Worm (Caenorhabditis elegans) whole organism, L1 larva: ENCODE measurements around the gene F19C6.2.

Experiments
- C16A3.4 ChIP-seq: fragments of 150-350 bp; optimal IDR thresholded peaks from 2 replicates; lab custom pipeline; 2014; ENCODE audit warnings: missing biosample characterization, missing genetic modification characterization
- F16B12.6 ChIP-seq: fragments of 150-350 bp; optimal IDR thresholded peaks from 2 replicates; lab custom pipeline; 2014; ENCODE audit warnings: missing biosample characterization, missing genetic modification characterization
- aha-1 ChIP-seq: fragments of 150-350 bp; optimal IDR thresholded peaks from 2 replicates; lab custom pipeline; 2014; ENCODE audit warnings: missing biosample characterization, missing genetic modification characterization
- aly-2 ChIP-seq: fragments of 150-350 bp; optimal IDR thresholded peaks from 2 replicates; lab custom pipeline; 2014; ENCODE audit warnings: missing biosample characterization, missing genetic modification characterization
- blmp-1 ChIP-seq: fragments of 150-350 bp; optimal IDR thresholded peaks from 2 replicates; lab custom pipeline; 2014; ENCODE audit warnings: missing biosample characterization, missing genetic modification characterization
- ceh-8 ChIP-seq: fragments of 200-800 bp; sonication (Bioruptor generic); optimal IDR thresholded peaks from 2 replicates; lab custom pipeline; 2018; ENCODE audit warnings: mild to moderate bottlenecking, missing genetic modification characterization, moderate library complexity, missing compliant biosample characterization
- ceh-82 ChIP-seq, 3 experiments: fragments of 150-350 bp in 1 of 3; sonication (generic microtip) in 2 of 3; optimal IDR thresholded peaks; 2 replicates each; lab custom pipeline; 2014 to 2017; ENCODE audit warnings: missing biosample characterization in 3 of 3, missing genetic modification characterization in 3 of 3
- ceh-88 ChIP-seq: fragments of 200-800 bp; sonication (Bioruptor generic); IDR thresholded peaks from 2 replicates; pipeline ENCODE4 v1.3.6; 2022; ENCODE audit warnings: missing genetic modification characterization, missing compliant biosample characterization
- ces-1 ChIP-seq: fragments of 150-350 bp; optimal IDR thresholded peaks from 2 replicates; lab custom pipeline; 2014; ENCODE audit warnings: missing biosample characterization, missing genetic modification reagents, missing genetic modification characterization
- dsc-1 ChIP-seq: sonication (generic microtip); optimal IDR thresholded peaks from 2 replicates; lab custom pipeline; 2016; ENCODE audit warnings: mild to moderate bottlenecking, missing genetic modification characterization, missing compliant biosample characterization
- efl-1 ChIP-seq, 4 experiments: fragments of 150-350 bp; optimal IDR thresholded peaks in 3 of 4; peaks in 1 of 4; 1 replicate in 1 of 4; 2 replicates in 3 of 4; lab custom pipeline; 2014; ENCODE audit warnings: missing biosample characterization in 2 of 4, missing genetic modification characterization in 2 of 4, missing genetic modification reagents in 2 of 4
- efl-3 ChIP-seq: fragments of 200-800 bp; sonication (Bioruptor generic); optimal IDR thresholded peaks from 2 replicates; lab custom pipeline; 2018; ENCODE audit warnings: mild to moderate bottlenecking, missing genetic modification characterization, missing compliant biosample characterization
- egl-27 ChIP-seq, 2 experiments: fragments of 150-350 bp in 1 of 2; sonication (generic microtip); optimal IDR thresholded peaks; 3 replicates each; lab custom pipeline; 2017 to 2018; ENCODE audit warnings: missing biosample characterization in 2 of 2, missing genetic modification characterization in 2 of 2, missing genetic modification reagents in 2 of 2
- fkh-10 ChIP-seq: sonication (generic microtip); optimal IDR thresholded peaks from 2 replicates; lab custom pipeline; 2017; ENCODE audit warnings: missing biosample characterization, missing genetic modification reagents, missing genetic modification characterization
- fos-1 ChIP-seq: fragments of 150-350 bp; optimal IDR thresholded peaks from 2 replicates; lab custom pipeline; 2014; ENCODE audit warnings: missing biosample characterization, missing genetic modification characterization
- hlh-4 ChIP-seq: sonication (generic microtip); optimal IDR thresholded peaks from 2 replicates; lab custom pipeline; 2016; ENCODE audit warnings: mild to moderate bottlenecking, missing genetic modification characterization, missing compliant biosample characterization
- irx-1 ChIP-seq: sonication (generic microtip); optimal IDR thresholded peaks from 2 replicates; lab custom pipeline; 2016; ENCODE audit warnings: missing genetic modification characterization, missing compliant biosample characterization
- isw-1 ChIP-seq: fragments of 200-800 bp; sonication (Bioruptor generic); IDR thresholded peaks from 2 replicates; pipeline ENCODE4 v1.3.6; 2022; ENCODE audit warnings: missing genetic modification characterization, missing compliant biosample characterization
- lin-13 ChIP-seq: fragments of 150-350 bp; optimal IDR thresholded peaks from 2 replicates; lab custom pipeline; 2014; ENCODE audit warnings: missing biosample characterization, missing genetic modification reagents, missing genetic modification characterization
- lin-39 ChIP-seq: fragments of 150-350 bp; optimal IDR thresholded peaks from 2 replicates; lab custom pipeline; 2014; ENCODE audit warnings: missing biosample characterization, missing genetic modification reagents, missing genetic modification characterization
- lir-3 ChIP-seq: sonication (generic microtip); optimal IDR thresholded peaks from 2 replicates; lab custom pipeline; 2016; ENCODE audit warnings: mild to moderate bottlenecking, missing genetic modification characterization, moderate library complexity, missing compliant biosample characterization; ENCODE audit not compliant: poor library complexity
- mab-9 ChIP-seq: fragments of 200-800 bp; sonication (Bioruptor generic); IDR thresholded peaks from 2 replicates; pipeline ENCODE4 v1.3.6; 2022; ENCODE audit warnings: missing genetic modification reagents, missing genetic modification characterization, missing compliant biosample characterization
- mef-2 ChIP-seq: fragments of 150-350 bp; optimal IDR thresholded peaks from 2 replicates; lab custom pipeline; 2014; ENCODE audit warnings: missing biosample characterization, missing genetic modification characterization
- mep-1 ChIP-seq: fragments of 150-350 bp; optimal IDR thresholded peaks from 2 replicates; lab custom pipeline; 2014; ENCODE audit warnings: missing biosample characterization, missing genetic modification characterization
- nhr-12 ChIP-seq: sonication (generic microtip); optimal IDR thresholded peaks from 2 replicates; lab custom pipeline; 2017; ENCODE audit warnings: missing biosample characterization, missing genetic modification characterization
- nhr-19 ChIP-seq: fragments of 200-800 bp; sonication (Bioruptor generic); conservative IDR thresholded peaks from 2 replicates; pipeline ENCODE4 v1.3.6; 2022; ENCODE audit warnings: missing genetic modification characterization, missing compliant biosample characterization
- nhr-237 ChIP-seq: fragments of 150-350 bp; optimal IDR thresholded peaks from 2 replicates; lab custom pipeline; 2014; ENCODE audit warnings: missing biosample characterization, missing genetic modification characterization
- nhr-47 ChIP-seq: sonication (generic microtip); optimal IDR thresholded peaks from 2 replicates; lab custom pipeline; 2016; ENCODE audit warnings: mild to moderate bottlenecking, missing genetic modification characterization, moderate library complexity, missing compliant biosample characterization
- nhr-71 ChIP-seq: sonication (generic microtip); optimal IDR thresholded peaks from 2 replicates; lab custom pipeline; 2016; ENCODE audit warnings: mild to moderate bottlenecking, missing genetic modification characterization, moderate library complexity, missing compliant biosample characterization
- nhr-77 ChIP-seq: fragments of 150-350 bp; optimal IDR thresholded peaks from 2 replicates; lab custom pipeline; 2014; ENCODE audit warnings: missing biosample characterization, missing genetic modification characterization
- pax-3 ChIP-seq: fragments of 200-800 bp; sonication (Bioruptor generic); optimal IDR thresholded peaks from 2 replicates; lab custom pipeline; 2018; ENCODE audit warnings: mild to moderate bottlenecking, missing genetic modification characterization, moderate library complexity, missing compliant biosample characterization
- pqm-1 ChIP-seq: sonication (generic microtip); optimal IDR thresholded peaks from 3 replicates; lab custom pipeline; 2017; ENCODE audit warnings: missing biosample characterization, missing genetic modification characterization
- rnt-1 ChIP-seq: sonication (generic microtip); optimal IDR thresholded peaks from 2 replicates; lab custom pipeline; 2016; ENCODE audit warnings: mild to moderate bottlenecking, missing genetic modification characterization, moderate library complexity, missing compliant biosample characterization
- skn-1 ChIP-seq: fragments of 150-350 bp; optimal IDR thresholded peaks from 2 replicates; lab custom pipeline; 2014; ENCODE audit warnings: missing biosample characterization, missing genetic modification characterization
- snpc-4 ChIP-seq: fragments of 150-350 bp; optimal IDR thresholded peaks from 2 replicates; lab custom pipeline; 2014; ENCODE audit warnings: missing biosample characterization, missing genetic modification characterization
- snu-23 ChIP-seq: sonication (generic microtip); optimal IDR thresholded peaks from 2 replicates; lab custom pipeline; 2016; ENCODE audit warnings: missing genetic modification characterization, missing compliant biosample characterization
- sox-4 ChIP-seq: sonication (generic microtip); optimal IDR thresholded peaks from 2 replicates; lab custom pipeline; 2016; ENCODE audit warnings: missing genetic modification characterization, missing compliant biosample characterization
- sptf-1 ChIP-seq: fragments of 150-350 bp; optimal IDR thresholded peaks from 2 replicates; lab custom pipeline; 2014; ENCODE audit warnings: missing biosample characterization, missing genetic modification characterization
- sup-37 ChIP-seq: fragments of 200-800 bp; sonication (Bioruptor generic); optimal IDR thresholded peaks from 2 replicates; lab custom pipeline; 2018; ENCODE audit warnings: mild to moderate bottlenecking, missing genetic modification characterization, missing compliant biosample characterization
- tbx-2 ChIP-seq: sonication (generic microtip); optimal IDR thresholded peaks from 2 replicates; lab custom pipeline; 2016; ENCODE audit warnings: missing genetic modification characterization, missing compliant biosample characterization
- unc-30 ChIP-seq: sonication (generic microtip); optimal IDR thresholded peaks from 2 replicates; lab custom pipeline; 2017; ENCODE audit warnings: missing biosample characterization, missing genetic modification characterization
- unc-62 ChIP-seq: fragments of 150-350 bp; optimal IDR thresholded peaks from 2 replicates; lab custom pipeline; 2014; ENCODE audit warnings: missing biosample characterization, missing genetic modification reagents, missing genetic modification characterization
- vab-15 ChIP-seq: sonication (generic microtip); optimal IDR thresholded peaks from 2 replicates; lab custom pipeline; 2017; ENCODE audit warnings: missing genotype, mild to moderate bottlenecking, missing genetic modification characterization, missing compliant biosample characterization
- xbp-1 ChIP-seq: sonication (generic microtip); optimal IDR thresholded peaks from 2 replicates; lab custom pipeline; 2016; ENCODE audit warnings: missing genetic modification characterization, missing compliant biosample characterization
- zag-1 ChIP-seq: fragments of 150-350 bp; optimal IDR thresholded peaks from 2 replicates; lab custom pipeline; 2014; ENCODE audit warnings: missing biosample characterization, missing genetic modification characterization
- ztf-4 ChIP-seq: fragments of 150-350 bp; optimal IDR thresholded peaks from 2 replicates; lab custom pipeline; 2014; ENCODE audit warnings: missing biosample characterization, missing genetic modification characterization

Gene F19C6.2

DNA sequence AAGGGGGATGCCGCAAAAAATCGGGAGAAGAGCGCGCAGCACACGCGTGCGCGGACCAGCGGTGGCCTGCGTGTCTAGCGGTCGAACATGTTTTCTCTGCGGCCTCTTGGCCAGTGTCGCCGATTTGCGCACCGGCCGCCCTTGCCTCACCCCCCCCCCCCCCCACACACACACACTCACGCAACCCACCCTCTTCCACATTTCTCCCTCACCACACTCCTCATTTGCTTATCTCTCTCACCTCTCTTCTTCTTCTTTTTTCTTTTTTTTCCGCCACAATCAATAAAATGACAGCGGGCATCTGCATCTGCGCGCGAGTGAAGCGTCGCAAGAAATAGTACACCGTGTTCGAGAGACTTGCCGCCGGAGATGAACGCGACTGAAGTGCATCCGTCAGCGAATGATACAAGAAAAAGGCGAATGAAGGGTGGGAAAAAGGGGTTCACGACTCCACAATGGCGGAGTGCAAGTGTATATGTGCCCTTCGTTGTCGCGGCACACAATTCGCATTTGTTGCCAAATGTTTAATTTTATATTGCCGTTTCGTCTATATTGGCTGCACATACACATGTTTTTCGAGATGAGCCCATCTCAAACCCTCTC lies 1.0 kb upstream of the F19C6.2 start (continued):
- TF ChIP-seq nhr-12 (tag; lab: Kevin White, UChicago) (no peak), aha-1 (no peak), aly-2 (tag; lab: Kevin White, UChicago) (no peak), xbp-1 (peak; percentile 71), sptf-1 (tag; lab: Kevin White, UChicago) (no peak), nhr-77 (tag; lab: Kevin White, UChicago) (no peak), lin-39 (tag; lab: Kevin White, UChicago) (no peak), isw-1 (GFP tag; lab: Robert Waterston, UW) (peak; percentile 53; the same call in 1 of the 2 replicates), nhr-47 (tag; lab: Kevin White, UChicago) (peak; percentile 74), pqm-1 (no peak), efl-1 (optimal IDR thresholded peaks at IDR 0.05; lab: Kevin White, UChicago) (peak; percentile 45 to 50), efl-1 (GFP tag; optimal IDR thresholded peaks at IDR 0.05 in 1 of 2; lab: Kevin White, UChicago) (peak; percentile 9 to 94), ceh-82 (tag; optimal IDR thresholded peaks at IDR 0.05; lab: Kevin White, UChicago) (peak; percentile 27 to 75 (median 36)), fkh-10 (GFP tag; lab: Kevin White, UChicago) (peak; percentile 56), tbx-2 (peak; percentile 68), blmp-1 (tag; lab: Kevin White, UChicago) (peak; percentile 58), nhr-71 (tag; lab: Kevin White, UChicago) (peak; percentile 86), ceh-88 (GFP tag; lab: Robert Waterston, UW) (peak; percentile 16; the same call in 1 of the 2 replicates), ceh-8 (peak; percentile 95), skn-1 (tag; lab: Kevin White, UChicago) (peak; percentile 39), irx-1 (tag; lab: Kevin White, UChicago) (peak; percentile 77), mab-9 (GFP tag; lab: Robert Waterston, UW) (peak; percentile 62), fos-1 (tag; lab: Kevin White, UChicago) (no peak), snu-23 (GFP tag; lab: Kevin White, UChicago) (peak; percentile 74), egl-27 (tag; optimal IDR thresholded peaks at IDR 0.05; lab: Kevin White, UChicago) (peak in 1 of 2 experiments; percentile 28), nhr-237 (no peak), mep-1 (peak; percentile 70), rnt-1 (peak; percentile 73), zag-1 (tag; lab: Kevin White, UChicago) (no peak), F16B12.6 (tag; lab: Kevin White, UChicago) (no peak), vab-15 (tag; lab: Kevin White, UChicago) (no peak), snpc-4 (tag; lab: Kevin White, UChicago) (peak; percentile 31), unc-62 (GFP tag; lab: Kevin White, UChicago) (no peak), C16A3.4 (tag; lab: Kevin White, UChicago) (peak; percentile 25)

DNA sequence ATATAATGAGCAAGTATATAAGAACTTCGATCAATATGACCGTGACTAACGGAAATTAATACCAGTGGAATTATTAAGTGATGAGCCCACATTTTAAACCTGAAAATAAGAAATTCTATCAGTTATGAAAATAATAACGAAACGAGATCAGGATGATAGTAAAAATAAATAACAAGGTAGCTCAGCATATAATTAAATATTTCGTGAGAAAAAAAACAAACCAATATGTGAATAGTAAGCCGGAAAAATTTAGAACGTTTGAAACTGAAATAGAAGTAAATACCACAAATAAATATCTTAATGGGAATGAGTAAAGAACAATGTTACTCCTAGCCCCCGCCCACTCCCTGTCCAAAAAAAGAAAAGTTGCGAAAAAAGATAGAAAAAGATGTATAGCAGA lies 7.9 kb downstream of the F19C6.2 start, which contains the start of gene F19C6.3:
Gene F19C6.3, minus strand, starts transcription at position 101 of the 400 bp plus-strand sequence.
- TF ChIP-seq efl-1 (optimal IDR thresholded peaks at IDR 0.05; lab: Kevin White, UChicago) = no peak
- TF ChIP-seq efl-1 (GFP tag; optimal IDR thresholded peaks at IDR 0.05 in 1 of 2; lab: Kevin White, UChicago) = peak in 1 of 2 experiments; percentile 19
- TF ChIP-seq C16A3.4 (tag; lab: Kevin White, UChicago) = no peak
- TF ChIP-seq efl-3 (GFP tag; lab: Kevin White, UChicago) = no peak
- TF ChIP-seq unc-30 (tag; lab: Kevin White, UChicago) = no peak

ce11 chrX:10009985-10010384 lies 9.2 kb downstream of the F19C6.2 start:
- TF ChIP-seq fkh-10 (GFP tag; lab: Kevin White, UChicago) (peak; percentile 73), egl-27 (tag; optimal IDR thresholded peaks at IDR 0.05; lab: Kevin White, UChicago) (no peak)
- TF ChIP-seq, all 84 proteins: peak for 1

DNA sequence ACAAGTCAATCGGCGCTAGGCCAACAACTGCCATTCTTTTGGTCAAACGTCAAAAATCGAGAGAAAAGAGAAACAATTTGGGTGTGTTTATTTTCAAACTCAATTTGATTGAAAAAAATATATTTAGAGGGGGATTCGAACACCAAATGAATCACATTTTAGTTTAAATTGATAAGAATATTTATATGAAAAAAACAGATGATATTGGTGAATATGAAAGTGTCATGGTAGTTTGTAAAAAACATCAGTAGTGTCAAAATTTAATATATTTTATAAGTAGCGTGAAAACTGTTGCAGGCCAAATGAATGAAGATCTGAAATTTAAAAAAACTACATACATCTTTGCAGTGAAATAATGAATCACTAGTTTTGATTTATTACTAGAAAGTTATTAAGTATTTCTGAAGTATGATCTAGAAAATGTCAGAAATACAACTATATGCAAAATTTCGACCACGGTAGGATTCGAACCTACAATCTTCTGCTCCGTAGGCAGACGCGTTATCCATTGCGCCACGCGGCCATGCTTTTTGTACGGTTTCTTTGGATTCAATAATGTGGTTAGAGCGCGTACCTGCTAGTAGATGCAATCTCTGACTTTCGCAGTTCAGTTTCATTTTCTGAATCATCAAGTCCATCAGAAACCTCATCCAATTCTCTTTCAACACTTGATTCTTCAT lies 17.4 kb downstream of the F19C6.2 start, which contains the start of gene F19C6.4:
Gene F19C6.4, minus strand, starts transcription at position 51 of the 680 bp plus-strand sequence.
- TF ChIP-seq snu-23 (GFP tag; lab: Kevin White, UChicago) (no peak), dsc-1 (tag; lab: Kevin White, UChicago) (no peak), lir-3 (tag; lab: Kevin White, UChicago) (no peak), ztf-4 (no peak), pax-3 (no peak), ceh-88 (GFP tag; lab: Robert Waterston, UW) (no peak), sup-37 (no peak), hlh-4 (tag; lab: Kevin White, UChicago) (no peak), sox-4 (no peak), nhr-19 (no peak), lin-13 (GFP tag; lab: Kevin White, UChicago) (no peak), mef-2 (tag; lab: Kevin White, UChicago) (no peak), ces-1 (GFP tag; lab: Kevin White, UChicago) (no peak), nhr-77 (tag; lab: Kevin White, UChicago) (no peak)
